Worm (Caenorhabditis elegans) whole organism, L2 larva: ENCODE data around the gene hhat-1.

Experiments
- C34F6.9 ChIP-seq: fragments of 150-350 bp; optimal IDR thresholded peaks from 2 replicates; lab custom pipeline; 2014; ENCODE audit warnings: missing biosample characterization, missing genetic modification characterization
- F13H6.1 ChIP-seq: sonication (generic microtip); optimal IDR thresholded peaks from 2 replicates; lab custom pipeline; 2016; ENCODE audit warnings: missing genetic modification characterization, missing compliant biosample characterization
- R02D3.7 ChIP-seq: fragments of 150-350 bp; optimal IDR thresholded peaks from 2 replicates; lab custom pipeline; 2014; ENCODE audit warnings: missing biosample characterization, missing genetic modification characterization
- Y55F3AM.14 ChIP-seq: fragments of 200-800 bp; sonication (Bioruptor generic); optimal IDR thresholded peaks from 2 replicates; lab custom pipeline; 2018; ENCODE audit warnings: mild to moderate bottlenecking, missing genetic modification characterization, missing compliant biosample characterization
- ama-1 ChIP-seq: fragments of 150-350 bp; optimal IDR thresholded peaks from 2 replicates; lab custom pipeline; 2018; ENCODE audit warnings: inconsistent platforms
- blmp-1 ChIP-seq: sonication (generic microtip); optimal IDR thresholded peaks from 2 replicates; lab custom pipeline; 2017; ENCODE audit warnings: missing genetic modification characterization, mild to moderate bottlenecking, missing compliant biosample characterization, antibody characterized with exemption, moderate library complexity; ENCODE audit not compliant: insufficient read depth
- ceh-82 ChIP-seq: fragments of 150-350 bp; optimal IDR thresholded peaks from 2 replicates; lab custom pipeline; 2014; ENCODE audit warnings: missing biosample characterization, missing genetic modification characterization
- crh-2 ChIP-seq: sonication (generic microtip); optimal IDR thresholded peaks from 2 replicates; lab custom pipeline; 2017; ENCODE audit warnings: missing biosample characterization, missing genetic modification characterization
- elt-1 ChIP-seq: fragments of 150-350 bp; optimal IDR thresholded peaks from 2 replicates; lab custom pipeline; 2014; ENCODE audit warnings: missing biosample characterization, missing genetic modification characterization
- elt-3 ChIP-seq: sonication (generic microtip); optimal IDR thresholded peaks from 2 replicates; lab custom pipeline; 2017; ENCODE audit warnings: missing biosample characterization, missing genetic modification characterization
- fos-1 ChIP-seq: fragments of 150-350 bp; optimal IDR thresholded peaks from 2 replicates; lab custom pipeline; 2014; ENCODE audit warnings: missing biosample characterization, missing genetic modification characterization
- gmeb-1 ChIP-seq: fragments of 150-350 bp; optimal IDR thresholded peaks from 2 replicates; lab custom pipeline; 2014; ENCODE audit warnings: missing biosample characterization, missing genetic modification characterization
- lin-11 ChIP-seq: fragments of 150-350 bp; sonication (generic microtip); optimal IDR thresholded peaks from 2 replicates; lab custom pipeline; 2014; ENCODE audit warnings: missing biosample characterization, missing genetic modification characterization, inconsistent platforms, mixed read lengths
- lin-13 ChIP-seq: fragments of 150-350 bp; optimal IDR thresholded peaks from 2 replicates; lab custom pipeline; 2014; ENCODE audit warnings: missing biosample characterization, missing genetic modification reagents, missing genetic modification characterization
- lin-39 ChIP-seq: fragments of 150-350 bp; optimal IDR thresholded peaks from 2 replicates; lab custom pipeline; 2014; ENCODE audit warnings: missing biosample characterization, missing genetic modification reagents, missing genetic modification characterization
- lsy-2 ChIP-seq, 2 experiments: fragments of 150-350 bp in 1 of 2; sonication (generic microtip) in 1 of 2; optimal IDR thresholded peaks; 2 replicates each; lab custom pipeline; 2014 to 2017; ENCODE audit warnings: missing biosample characterization in 2 of 2, missing genetic modification characterization in 2 of 2
- mab-5 ChIP-seq: fragments of 150-350 bp; optimal IDR thresholded peaks from 2 replicates; lab custom pipeline; 2014; ENCODE audit warnings: missing biosample characterization, missing genetic modification characterization
- mbf-1 ChIP-seq: sonication (generic microtip); optimal IDR thresholded peaks from 2 replicates; lab custom pipeline; 2017; ENCODE audit warnings: missing biosample characterization, missing genetic modification characterization
- mdl-1 ChIP-seq, 2 experiments: fragments of 150-350 bp in 1 of 2; sonication (generic microtip) in 1 of 2; optimal IDR thresholded peaks; 2 replicates each; lab custom pipeline; 2017; ENCODE audit warnings: missing biosample characterization in 2 of 2, missing genetic modification characterization in 2 of 2
- nhr-129 ChIP-seq: fragments of 150-350 bp; optimal IDR thresholded peaks from 2 replicates; lab custom pipeline; 2014; ENCODE audit warnings: missing biosample characterization, missing genetic modification characterization
- nhr-21 ChIP-seq: fragments of 150-350 bp; optimal IDR thresholded peaks from 2 replicates; lab custom pipeline; 2014; ENCODE audit warnings: missing biosample characterization, missing genetic modification characterization
- nhr-23 ChIP-seq: fragments of 150-350 bp; optimal IDR thresholded peaks from 2 replicates; lab custom pipeline; 2014; ENCODE audit warnings: missing biosample characterization, missing genetic modification reagents, missing genetic modification characterization
- nhr-237 ChIP-seq: fragments of 150-350 bp; optimal IDR thresholded peaks from 2 replicates; lab custom pipeline; 2014; ENCODE audit warnings: missing biosample characterization, missing genetic modification characterization
- nhr-25 ChIP-seq: fragments of 150-350 bp; sonication (generic microtip); optimal IDR thresholded peaks from 3 replicates; lab custom pipeline; 2014; ENCODE audit warnings: missing biosample characterization, missing genetic modification characterization
- sem-4 ChIP-seq: fragments of 150-350 bp; optimal IDR thresholded peaks from 2 replicates; lab custom pipeline; 2014; ENCODE audit warnings: missing biosample characterization, missing genetic modification reagents, missing genetic modification characterization
- skn-1 ChIP-seq: sonication (generic microtip); optimal IDR thresholded peaks from 2 replicates; lab custom pipeline; 2017; ENCODE audit warnings: missing biosample characterization, missing genetic modification characterization
- sma-9 ChIP-seq, 2 experiments: fragments of 150-350 bp in 1 of 2; sonication (generic microtip) in 1 of 2; optimal IDR thresholded peaks; 2 replicates each; lab custom pipeline; 2014 to 2016; ENCODE audit warnings: missing genetic modification characterization in 2 of 2, mild to moderate bottlenecking in 1 of 2, missing biosample characterization in 1 of 2, missing compliant biosample characterization in 1 of 2, missing genetic modification reagents in 1 of 2, moderate library complexity in 1 of 2
- snpc-4 ChIP-seq: fragments of 150-350 bp; optimal IDR thresholded peaks from 2 replicates; lab custom pipeline; 2014; ENCODE audit warnings: missing biosample characterization, missing genetic modification characterization
- unc-39 ChIP-seq: fragments of 150-350 bp; optimal IDR thresholded peaks from 2 replicates; lab custom pipeline; 2014; ENCODE audit warnings: missing biosample characterization, missing genetic modification characterization
- unc-55 ChIP-seq: fragments of 150-350 bp; sonication (generic microtip); optimal IDR thresholded peaks from 3 replicates; lab custom pipeline; 2014; ENCODE audit warnings: missing biosample characterization, missing genetic modification reagents, missing genetic modification characterization
- unc-62 ChIP-seq: fragments of 150-350 bp; optimal IDR thresholded peaks from 2 replicates; lab custom pipeline; 2014; ENCODE audit warnings: missing biosample characterization, missing genetic modification reagents, missing genetic modification characterization
- zag-1 ChIP-seq: fragments of 150-350 bp; optimal IDR thresholded peaks from 2 replicates; lab custom pipeline; 2014; ENCODE audit warnings: missing biosample characterization, missing genetic modification characterization
- ztf-1 ChIP-seq: fragments of 200-800 bp; sonication (Bioruptor generic); conservative IDR thresholded peaks from 2 replicates; pipeline ENCODE4 v1.3.6; 2022; ENCODE audit warnings: missing genetic modification characterization, missing compliant biosample characterization
- ztf-4 ChIP-seq: fragments of 150-350 bp; optimal IDR thresholded peaks from 2 replicates; lab custom pipeline; 2014; ENCODE audit warnings: missing biosample characterization, missing genetic modification characterization

Gene hhat-1

ce11 chrII:14635895-14636294 lies 42.4 kb upstream of the hhat-1 start:
- TF ChIP-seq nhr-129 (tag; lab: Kevin White, UChicago) (peak; percentile 11), snpc-4 (tag; lab: Kevin White, UChicago) (peak; percentile 57)

DNA sequence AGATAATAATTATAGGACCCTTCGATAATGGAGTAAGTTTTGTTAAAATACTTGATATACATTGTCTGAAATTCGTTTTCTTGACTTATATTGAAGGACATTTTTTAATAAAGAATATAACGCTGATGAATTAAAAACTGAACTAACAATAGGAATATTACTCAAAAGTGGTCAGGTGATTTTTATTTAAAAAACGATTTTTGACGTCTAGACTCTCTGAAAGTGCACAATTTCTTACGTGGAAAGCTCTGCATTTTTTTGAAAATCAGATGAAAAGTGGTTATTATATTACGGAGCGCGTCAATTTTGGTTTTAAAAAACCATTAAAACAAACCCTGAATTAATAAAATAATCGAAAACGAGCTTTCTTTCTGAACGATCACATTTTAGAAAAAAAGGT lies 41.5 kb upstream of the hhat-1 start, which contains the start of gene sre-13:
TSS of gene sre-13 (minus strand) at position 101 of the 400 bp plus-strand sequence.
- TF ChIP-seq elt-3 (tag; lab: Kevin White, UChicago) (no peak), lin-39 (tag; lab: Kevin White, UChicago) (no peak), nhr-21 (tag; lab: Kevin White, UChicago) (no peak), Y55F3AM.14 (GFP tag; lab: Kevin White, UChicago) (no peak), ceh-82 (no peak), ztf-1 (no peak), unc-39 (tag; lab: Kevin White, UChicago) (no peak), C34F6.9 (tag; lab: Kevin White, UChicago) (no peak), elt-1 (tag; lab: Kevin White, UChicago) (no peak)

- peak; percentile 82 for TF ChIP-seq snpc-4 (tag; lab: Kevin White, UChicago)
- TF ChIP-seq lsy-2 (tag; optimal IDR thresholded peaks at IDR 0.05; lab: Kevin White, UChicago) = peak in 1 of 2 experiments; percentile 2
- peak; percentile 10 for TF ChIP-seq lin-13 (GFP tag; lab: Kevin White, UChicago)
Observed at ce11 chrII:14641387-14641786, 36.9 kb upstream of the hhat-1 start.

- peak; percentile 45 for TF ChIP-seq sma-9 (GFP tag; optimal IDR thresholded peaks at IDR 0.05; lab: Kevin White, UChicago)
- TF ChIP-seq sma-9 (tag; optimal IDR thresholded peaks at IDR 0.05; lab: Kevin White, UChicago) = no peak
- no peak for TF ChIP-seq zag-1 (tag; lab: Kevin White, UChicago)
Observed at ce11 chrII:14643983-14644382, 34.3 kb upstream of the hhat-1 start, which contains the start of gene atgp-2. Gene atgp-2, minus strand, starts transcription at chrII:14644083.

- TF ChIP-seq lin-39 (tag; lab: Kevin White, UChicago) = no peak
- no peak for TF ChIP-seq sem-4
- no peak for TF ChIP-seq ztf-1
- TF ChIP-seq nhr-23 (tag; lab: Kevin White, UChicago) = no peak
- TF ChIP-seq R02D3.7 (tag; lab: Kevin White, UChicago) = no peak
- TF ChIP-seq ztf-4 (tag; lab: Kevin White, UChicago) = no peak
- peak; percentile 29 for TF ChIP-seq unc-55 (GFP tag; lab: Kevin White, UChicago)
- TF ChIP-seq, all 48 proteins: peak for 1
Observed at ce11 chrII:14644465-14644864, 33.8 kb upstream of the hhat-1 start.

ce11 chrII:14645290-14645689 lies 33.0 kb upstream of the hhat-1 start:
- TF ChIP-seq sma-9 (GFP tag; optimal IDR thresholded peaks at IDR 0.05; lab: Kevin White, UChicago) (peak; percentile 13), sma-9 (tag; optimal IDR thresholded peaks at IDR 0.05; lab: Kevin White, UChicago) (no peak), gmeb-1 (tag; lab: Kevin White, UChicago) (no peak), F13H6.1 (tag; lab: Kevin White, UChicago) (peak; percentile 73), crh-2 (peak; percentile 12), snpc-4 (tag; lab: Kevin White, UChicago) (peak; percentile 54), C34F6.9 (tag; lab: Kevin White, UChicago) (peak; percentile 52), nhr-129 (tag; lab: Kevin White, UChicago) (peak; percentile 79), lin-39 (tag; lab: Kevin White, UChicago) (peak; percentile 83), fos-1 (tag; lab: Kevin White, UChicago) (peak; percentile 26), ama-1 (lab: Kevin White, UChicago) (no peak), nhr-25 (peak; percentile 18), blmp-1 (tag; lab: Kevin White, UChicago) (peak; percentile 33), nhr-23 (tag; lab: Kevin White, UChicago) (no peak), mab-5 (tag; lab: Kevin White, UChicago) (peak; percentile 70), lsy-2 (tag; optimal IDR thresholded peaks at IDR 0.05; lab: Kevin White, UChicago) (peak in 1 of 2 experiments; percentile 59), mdl-1 (tag; optimal IDR thresholded peaks at IDR 0.05; lab: Kevin White, UChicago) (peak in 1 of 2 experiments; percentile 45), mbf-1 (no peak), ceh-82 (no peak), nhr-237 (tag; lab: Kevin White, UChicago) (no peak), unc-55 (GFP tag; lab: Kevin White, UChicago) (peak; percentile 63), unc-62 (peak; percentile 14), lin-11 (tag; lab: Kevin White, UChicago) (no peak), unc-39 (tag; lab: Kevin White, UChicago) (no peak), skn-1 (tag; lab: Kevin White, UChicago) (no peak)
